Worm (Caenorhabditis elegans) whole organism, young adult: ENCODE results near the gene srg-61.

Source experiments
- B0035.1 ChIP-seq: sonication (generic microtip); optimal IDR thresholded peaks from 2 replicates; lab custom pipeline; 2016; ENCODE audit warnings: missing genetic modification characterization, mild to moderate bottlenecking, missing compliant biosample characterization, missing genotype, missing genetic modification reagents
- C17E4.6 ChIP-seq: fragments of 200-800 bp; sonication (Bioruptor generic); IDR thresholded peaks from 2 replicates; pipeline ENCODE4 v1.3.6; 2022; ENCODE audit warnings: missing genetic modification reagents, missing genetic modification characterization, missing compliant biosample characterization
- D2030.7 ChIP-seq: fragments of 200-800 bp; sonication (Bioruptor generic); IDR thresholded peaks from 2 replicates; pipeline ENCODE4 v1.3.6; 2022; ENCODE audit warnings: missing genetic modification reagents, missing genetic modification characterization, missing compliant biosample characterization
- F22D6.2 ChIP-seq: sonication (generic microtip); optimal IDR thresholded peaks from 2 replicates; lab custom pipeline; 2016; ENCODE audit warnings: mild to moderate bottlenecking, missing genetic modification characterization, missing compliant biosample characterization
- F37B4.10 ChIP-seq: fragments of 200-800 bp; sonication (Bioruptor generic); IDR thresholded peaks from 2 replicates; pipeline ENCODE4 v1.3.6; 2022; ENCODE audit warnings: missing genetic modification characterization, missing compliant biosample characterization
- F49E8.2 ChIP-seq: sonication (generic microtip); optimal IDR thresholded peaks from 3 replicates; lab custom pipeline; 2017; ENCODE audit warnings: missing genetic modification characterization, mild to moderate bottlenecking, missing compliant biosample characterization, antibody characterized with exemption, moderate library complexity; ENCODE audit not compliant: insufficient read depth
- F55B11.4 ChIP-seq: sonication (generic microtip); optimal IDR thresholded peaks from 2 replicates; lab custom pipeline; 2016; ENCODE audit warnings: missing compliant biosample characterization, missing genetic modification characterization, borderline replicate concordance; ENCODE audit not compliant: insufficient read depth
- T26A5.8 ChIP-seq: sonication (generic microtip); optimal IDR thresholded peaks from 2 replicates; lab custom pipeline; 2016; ENCODE audit warnings: missing genetic modification characterization, missing compliant biosample characterization
- Y53F4B.3 ChIP-seq: fragments of 200-800 bp; sonication (Bioruptor generic); IDR thresholded peaks from 2 replicates; pipeline ENCODE4 v1.3.6; 2022; ENCODE audit warnings: missing genetic modification reagents, missing genetic modification characterization, missing compliant biosample characterization
- atf-7 ChIP-seq: sonication (generic microtip); optimal IDR thresholded peaks from 2 replicates; lab custom pipeline; 2017; ENCODE audit warnings: mild to moderate bottlenecking, missing genetic modification characterization, missing compliant biosample characterization
- athp-1 ChIP-seq: sonication (generic microtip); optimal IDR thresholded peaks from 2 replicates; lab custom pipeline; 2017; ENCODE audit warnings: mild to moderate bottlenecking, missing genetic modification characterization, missing compliant biosample characterization
- cebp-2 ChIP-seq: fragments of 200-800 bp; sonication (Bioruptor generic); IDR thresholded peaks from 2 replicates; pipeline ENCODE4 v1.3.6; 2022; ENCODE audit warnings: missing genetic modification characterization, missing compliant biosample characterization
- ceh-40 ChIP-seq: fragments of 200-800 bp; sonication (Bioruptor generic); IDR thresholded peaks from 2 replicates; pipeline ENCODE4 v1.3.6; 2022; ENCODE audit warnings: missing genetic modification characterization, missing compliant biosample characterization
- dpff-1 ChIP-seq: sonication (generic microtip); optimal IDR thresholded peaks from 2 replicates; lab custom pipeline; 2017; ENCODE audit warnings: mild to moderate bottlenecking, missing genetic modification characterization, missing compliant biosample characterization
- efl-1 ChIP-seq: fragments of 150-350 bp; optimal IDR thresholded peaks from 2 replicates; lab custom pipeline; 2014; ENCODE audit warnings: missing biosample characterization, missing genetic modification reagents, missing genetic modification characterization
- ets-4 ChIP-seq: fragments of 200-800 bp; sonication (Bioruptor generic); optimal IDR thresholded peaks from 2 replicates; lab custom pipeline; 2018; ENCODE audit warnings: mild to moderate bottlenecking, missing genetic modification characterization, missing compliant biosample characterization
- gei-17 ChIP-seq: fragments of 200-800 bp; sonication (Bioruptor generic); optimal IDR thresholded peaks from 2 replicates; lab custom pipeline; 2018; ENCODE audit warnings: mild to moderate bottlenecking, missing genetic modification characterization, missing compliant biosample characterization
- him-1 ChIP-seq: sonication (generic microtip); optimal IDR thresholded peaks from 2 replicates; lab custom pipeline; 2016; ENCODE audit warnings: missing genotype, missing genetic modification reagents, missing genetic modification characterization, missing compliant biosample characterization
- hlh-12 ChIP-seq: sonication (generic microtip); optimal IDR thresholded peaks from 2 replicates; lab custom pipeline; 2016; ENCODE audit warnings: missing genetic modification characterization, missing compliant biosample characterization
- let-607 ChIP-seq, 2 experiments: fragments of 200-800 bp in 1 of 2; sonication (Bioruptor generic) in 1 of 2; sonication (generic microtip) in 1 of 2; optimal IDR thresholded peaks; 2 replicates each; lab custom pipeline; 2016 to 2018; ENCODE audit warnings: mild to moderate bottlenecking in 2 of 2, missing compliant biosample characterization in 2 of 2, missing genetic modification characterization in 2 of 2, moderate library complexity in 2 of 2, missing genotype in 1 of 2
- lin-35 ChIP-seq, 3 experiments: fragments of 150-350 bp in 2 of 3; sonication (generic microtip) in 1 of 3; optimal IDR thresholded peaks; 2 replicates each; lab custom pipeline; 2014 to 2018; ENCODE audit warnings: missing biosample characterization in 3 of 3, missing genetic modification characterization in 3 of 3, missing genetic modification reagents in 3 of 3
- lin-54 ChIP-seq: fragments of 200-800 bp; sonication (Bioruptor generic); optimal IDR thresholded peaks from 2 replicates; lab custom pipeline; 2018; ENCODE audit warnings: mild to moderate bottlenecking, missing genetic modification characterization, missing compliant biosample characterization
- lsy-27 ChIP-seq: sonication (generic microtip); optimal IDR thresholded peaks from 2 replicates; lab custom pipeline; 2017; ENCODE audit warnings: missing genetic modification characterization, mild to moderate bottlenecking, missing compliant biosample characterization, antibody characterized with exemption, missing genotype, borderline replicate concordance; ENCODE audit not compliant: insufficient read depth
- mcd-1 ChIP-seq: fragments of 200-800 bp; sonication (Bioruptor generic); IDR thresholded peaks from 2 replicates; pipeline ENCODE4 v1.3.6; 2022; ENCODE audit warnings: missing genetic modification reagents, missing genetic modification characterization, missing compliant biosample characterization
- mel-28 ChIP-seq: sonication (generic microtip); optimal IDR thresholded peaks from 2 replicates; lab custom pipeline; 2016; ENCODE audit warnings: borderline replicate concordance, mild to moderate bottlenecking, missing genetic modification characterization, missing compliant biosample characterization
- nfya-1 ChIP-seq: sonication (generic microtip); optimal IDR thresholded peaks from 2 replicates; lab custom pipeline; 2017; ENCODE audit warnings: antibody characterized with exemption, missing compliant biosample characterization, missing genetic modification characterization, borderline replicate concordance; ENCODE audit not compliant: insufficient read depth
- nfyb-1 ChIP-seq: fragments of 200-800 bp; sonication (Bioruptor generic); IDR thresholded peaks from 2 replicates; pipeline ENCODE4 v1.3.6; 2022; ENCODE audit warnings: missing genetic modification reagents, missing genetic modification characterization, missing compliant biosample characterization
- nhr-120 ChIP-seq: fragments of 200-800 bp; sonication (Bioruptor generic); IDR thresholded peaks from 2 replicates; pipeline ENCODE4 v1.3.6; 2022; ENCODE audit warnings: missing genetic modification characterization, missing compliant biosample characterization
- nhr-179 ChIP-seq: sonication (generic microtip); optimal IDR thresholded peaks from 2 replicates; lab custom pipeline; 2016; ENCODE audit warnings: mild to moderate bottlenecking, missing genetic modification characterization, missing compliant biosample characterization
- rcor-1 ChIP-seq: fragments of 200-800 bp; sonication (Bioruptor generic); IDR thresholded peaks from 2 replicates; pipeline ENCODE4 v1.3.6; 2022; ENCODE audit warnings: missing genetic modification reagents, missing genetic modification characterization, missing compliant biosample characterization
- rpc-1 ChIP-seq, 2 experiments: fragments of 150-350 bp in 1 of 2; sonication (generic microtip) in 1 of 2; optimal IDR thresholded peaks; 2 replicates each; lab custom pipeline; 2014 to 2018; ENCODE audit warnings: missing biosample characterization in 1 of 2, missing genetic modification characterization in 1 of 2, missing genetic modification reagents in 1 of 2, missing genotype in 1 of 2
- sea-2 ChIP-seq: fragments of 200-800 bp; sonication (Bioruptor generic); IDR thresholded peaks from 2 replicates; pipeline ENCODE4 v1.3.6; 2022; ENCODE audit warnings: missing genetic modification characterization, missing compliant biosample characterization
- unc-130 ChIP-seq: sonication (generic microtip); optimal IDR thresholded peaks from 2 replicates; lab custom pipeline; 2016; ENCODE audit warnings: missing genetic modification reagents, missing genetic modification characterization, missing compliant biosample characterization
- zfh-2 ChIP-seq: fragments of 200-800 bp; sonication (Bioruptor generic); conservative IDR thresholded peaks from 2 replicates; pipeline ENCODE4 v1.3.6; 2022; ENCODE audit warnings: missing genetic modification reagents, missing genetic modification characterization, missing compliant biosample characterization
- ztf-25 ChIP-seq: fragments of 200-800 bp; sonication (Bioruptor generic); IDR thresholded peaks from 2 replicates; pipeline ENCODE4 v1.3.6; 2022; ENCODE audit warnings: missing genetic modification reagents, missing genetic modification characterization, missing compliant biosample characterization
- ztf-26 ChIP-seq: sonication (generic microtip); optimal IDR thresholded peaks from 2 replicates; lab custom pipeline; 2017; ENCODE audit warnings: missing genetic modification characterization, missing compliant biosample characterization
- ztf-3 ChIP-seq: fragments of 200-800 bp; sonication (Bioruptor generic); optimal IDR thresholded peaks from 2 replicates; lab custom pipeline; 2018; ENCODE audit warnings: mild to moderate bottlenecking, missing genetic modification characterization, missing compliant biosample characterization

The srg-61 gene

DNA sequence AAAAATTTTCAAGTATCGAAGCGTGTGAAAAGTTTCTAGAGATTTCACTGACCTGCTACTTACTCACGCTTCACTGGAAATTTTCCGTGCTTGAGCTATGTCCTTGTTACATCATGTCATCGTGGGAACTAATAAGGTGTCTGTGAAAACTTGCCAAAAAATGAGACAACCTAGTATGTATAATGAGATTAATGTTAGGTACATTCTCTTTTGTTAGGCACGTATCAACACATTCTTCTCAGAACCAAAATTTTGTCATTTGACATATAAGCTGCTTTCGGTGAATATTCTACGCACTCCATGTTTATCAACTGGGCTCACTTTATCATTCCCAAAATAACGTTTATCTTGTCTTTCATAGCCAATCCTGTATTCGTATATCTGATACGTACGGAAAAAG, 33.9 kb upstream of the srg-61 start, which contains the start of gene srj-18:
Gene srj-18 (plus strand): TSS at position 301 of the 400 bp plus-strand sequence.
- no peak for TF ChIP-seq unc-130
- TF ChIP-seq efl-1 (GFP tag; lab: Kevin White, UChicago): no peak
- no peak for TF ChIP-seq F22D6.2 (tag; lab: Kevin White, UChicago)
- no peak for TF ChIP-seq nhr-120 (GFP tag; lab: Robert Waterston, UW)
- no peak for TF ChIP-seq D2030.7 (GFP tag; lab: Robert Waterston, UW)

DNA sequence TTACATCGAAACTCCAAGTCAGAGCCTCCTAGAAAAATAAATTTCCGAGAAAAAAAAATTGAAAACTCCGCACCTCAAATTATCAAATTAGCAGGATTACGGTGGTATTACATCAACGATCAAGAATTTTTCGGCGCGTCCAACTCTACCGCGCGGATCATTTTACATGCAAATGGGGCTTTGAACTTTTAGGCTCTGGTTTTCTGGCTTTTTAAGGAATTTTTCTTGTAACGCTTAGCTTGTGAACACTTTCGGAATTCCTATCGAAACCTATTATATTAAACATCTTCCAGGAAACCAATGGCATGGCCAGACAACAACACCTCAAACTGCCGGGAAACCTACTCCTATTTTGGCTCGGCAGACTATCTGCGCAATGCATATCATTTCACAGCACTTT, 31.4 kb upstream of the srg-61 start, which contains the start of gene srh-56:
Gene srh-56 (plus strand): TSS at position 301 of the 400 bp plus-strand sequence.
- no peak for TF ChIP-seq F49E8.2 (tag; lab: Kevin White, UChicago)
- no peak for TF ChIP-seq athp-1
- TF ChIP-seq ceh-40 (GFP tag; lab: Robert Waterston, UW): no peak
- no peak for TF ChIP-seq ztf-25 (GFP tag; lab: Robert Waterston, UW)
- TF ChIP-seq B0035.1 (tag; lab: Kevin White, UChicago): no peak
- TF ChIP-seq sea-2 (GFP tag; lab: Robert Waterston, UW): no peak

DNA sequence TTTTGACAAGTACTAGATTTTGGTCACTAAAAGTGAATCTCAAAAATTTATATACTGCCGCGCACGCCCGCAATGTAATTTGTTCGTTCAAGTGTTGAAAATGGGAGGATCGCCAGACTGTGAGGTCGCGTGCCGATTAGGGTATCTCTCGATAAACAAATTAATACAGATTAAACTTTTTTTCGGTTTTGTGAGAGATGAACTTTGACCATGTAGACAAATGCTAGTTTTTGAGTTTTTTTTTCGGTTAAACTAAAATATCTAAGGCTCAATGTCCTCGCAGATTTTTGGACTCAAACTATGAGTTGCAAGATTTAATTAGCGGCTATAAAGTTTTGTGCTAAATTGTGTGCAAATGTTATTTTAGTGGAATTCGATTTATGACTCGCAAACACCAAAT, 29.6 kb upstream of the srg-61 start, which contains the start of gene dhs-15:
Gene dhs-15 (minus strand): TSS at position 101 of the 400 bp plus-strand sequence.
- TF ChIP-seq dpff-1 (tag; lab: Kevin White, UChicago) (no peak), ztf-26 (tag; lab: Kevin White, UChicago) (no peak), let-607 (tag; optimal IDR thresholded peaks at IDR 0.05; lab: Kevin White, UChicago) (no peak), mcd-1 (GFP tag; lab: Robert Waterston, UW) (no peak), mel-28 (no peak), B0035.1 (tag; lab: Kevin White, UChicago) (no peak), rpc-1 (optimal IDR thresholded peaks at IDR 0.05; lab: Kevin White, UChicago) (no peak), rpc-1 (tag; optimal IDR thresholded peaks at IDR 0.05; lab: Kevin White, UChicago) (no peak), zfh-2 (no peak), Y53F4B.3 (GFP tag; lab: Robert Waterston, UW) (no peak), T26A5.8 (tag; lab: Kevin White, UChicago) (no peak), nhr-120 (GFP tag; lab: Robert Waterston, UW) (no peak), hlh-12 (no peak), cebp-2 (no peak)
- TF ChIP-seq, all 124 proteins: peak for 0

DNA sequence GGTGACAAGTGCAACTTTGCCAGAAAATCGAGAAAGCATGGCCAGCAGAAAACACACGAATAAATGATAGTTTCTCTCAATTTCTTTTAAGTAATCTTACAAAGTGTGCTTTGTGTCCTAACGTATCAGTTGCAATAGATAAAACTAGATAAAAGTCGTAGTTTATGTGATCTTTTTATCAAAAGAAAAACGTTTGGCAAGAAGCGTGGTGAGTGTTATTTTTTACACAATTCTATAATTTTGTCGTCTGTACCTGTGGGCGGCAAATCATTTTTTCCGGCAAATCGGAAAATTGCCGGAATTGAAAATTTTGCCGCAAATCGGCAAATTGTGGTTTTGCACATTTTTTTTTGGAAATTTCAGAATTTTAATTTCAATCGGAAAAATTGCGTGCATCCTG, 27.3 kb upstream of the srg-61 start, which contains the start of gene R05D8.9:
Gene R05D8.9 (minus strand): TSS at position 101 of the 400 bp plus-strand sequence.
- TF ChIP-seq gei-17 (GFP tag; lab: Kevin White, UChicago) (no peak), nfyb-1 (GFP tag; lab: Robert Waterston, UW) (no peak), C17E4.6 (GFP tag; lab: Robert Waterston, UW) (no peak), nhr-179 (tag; lab: Kevin White, UChicago) (no peak), F22D6.2 (tag; lab: Kevin White, UChicago) (no peak), lsy-27 (tag; lab: Kevin White, UChicago) (no peak), rcor-1 (no peak), F55B11.4 (tag; lab: Kevin White, UChicago) (no peak), lin-54 (GFP tag; lab: Kevin White, UChicago) (no peak), him-1 (tag; lab: Kevin White, UChicago) (no peak), ztf-3 (GFP tag; lab: Kevin White, UChicago) (no peak), atf-7 (tag; lab: Kevin White, UChicago) (no peak), lin-35 (GFP tag; optimal IDR thresholded peaks at IDR 0.05; lab: Kevin White, UChicago) (no peak), nfya-1 (tag; lab: Kevin White, UChicago) (no peak), ets-4 (GFP tag; lab: Kevin White, UChicago) (no peak), F37B4.10 (GFP tag; lab: Robert Waterston, UW) (no peak)
